Fruit fly (Drosophila melanogaster): Measurements from ENCODE around the gene CG9459.

CG9459 gene

dm6 chr3R:9793018-9793417 lies 25.2 kb downstream of the CG9459 start, which contains the start of gene CG8516 (continued):
- peak; percentile 39 for TF ChIP-seq CG17829 (tag; optimal IDR thresholded peaks at IDR 0.05)
- peak; percentile 36 for TF ChIP-seq nmo (GFP tag; optimal IDR thresholded peaks at IDR 0.05)
- TF ChIP-seq run (tag; optimal IDR thresholded peaks at IDR 0.05) = no peak
- TF ChIP-seq CG4707 (GFP tag; optimal IDR thresholded peaks at IDR 0.05) = no peak
- 0 out of 2 replicates have a peak, but pooled peaks have one; percentile 11 for TF ChIP-seq Drgx (GFP tag; IDR thresholded peaks at IDR 0.05)
- peak; percentile 90 for TF ChIP-seq CG4360 (GFP tag; IDR thresholded peaks at IDR 0.05)
- TF ChIP-seq Rfx (GFP tag; IDR thresholded peaks at IDR 0.05) = peak; percentile 33; the same call in 1 of the 2 replicates
- no peak for TF ChIP-seq crc (GFP tag; optimal IDR thresholded peaks at IDR 0.05)
- no peak for TF ChIP-seq CG33557 (GFP tag; optimal IDR thresholded peaks at IDR 0.05)
- TF ChIP-seq knrl (GFP tag; IDR thresholded peaks at IDR 0.05; ENCODE audit: partially characterized antibody) = no peak
- TF ChIP-seq Dip3 (GFP tag; optimal IDR thresholded peaks at IDR 0.05) = no peak
- TF ChIP-seq pan (optimal IDR thresholded peaks at IDR 0.05) = no peak
- TF ChIP-seq pan (GFP tag; optimal IDR thresholded peaks at IDR 0.05 in 1 of 2, IDR thresholded peaks at IDR 0.05 in 1 of 2) = no peak
- no peak for TF ChIP-seq chif (GFP tag; optimal IDR thresholded peaks at IDR 0.05)
- no peak for TF ChIP-seq zfh1 (GFP tag; IDR thresholded peaks at IDR 0.05)
- TF ChIP-seq CG15479 (GFP tag; optimal IDR thresholded peaks at IDR 0.05) = no peak
- no peak for TF ChIP-seq NK7.1 (GFP tag; optimal IDR thresholded peaks at IDR 0.05)
- TF ChIP-seq CG8944 (GFP tag; optimal IDR thresholded peaks at IDR 0.05) = no peak
- no peak for TF ChIP-seq yki (optimal IDR thresholded peaks at IDR 0.05)
- TF ChIP-seq gsb (GFP tag; IDR thresholded peaks at IDR 0.05) = no peak
- 0 out of 2 replicates have a peak, but pooled peaks have one; percentile 24 for TF ChIP-seq CG32772 (GFP tag; IDR thresholded peaks at IDR 0.05)
- peak; percentile 31 for TF ChIP-seq CG2116 (GFP tag; optimal IDR thresholded peaks at IDR 0.05)
- TF ChIP-seq Ssrp (tag; optimal IDR thresholded peaks at IDR 0.05) = no peak
- TF ChIP-seq CG6854 (GFP tag; optimal IDR thresholded peaks at IDR 0.05) = no peak
- TF ChIP-seq wek (GFP tag; optimal IDR thresholded peaks at IDR 0.05) = no peak
- TF ChIP-seq CG17361 (GFP tag; IDR thresholded peaks at IDR 0.05) = 0 out of 3 replicates have a peak, but pooled peaks have one; percentile 15
- TF ChIP-seq lola (GFP tag; optimal IDR thresholded peaks at IDR 0.05) = no peak
- no peak for TF ChIP-seq mirr (GFP tag; optimal IDR thresholded peaks at IDR 0.05)
- no peak for TF ChIP-seq ems (GFP tag; optimal IDR thresholded peaks at IDR 0.05)
- TF ChIP-seq CG13296 (GFP tag; optimal IDR thresholded peaks at IDR 0.05) = no peak
- peak; percentile 60 for TF ChIP-seq trem (tag; optimal IDR thresholded peaks at IDR 0.05)
- TF ChIP-seq sug (tag; optimal IDR thresholded peaks at IDR 0.05) = peak; percentile 32
- TF ChIP-seq B-H1 (GFP tag; IDR thresholded peaks at IDR 0.05) = no peak
- peak; percentile 20 for TF ChIP-seq CG10147 (GFP tag; optimal IDR thresholded peaks at IDR 0.05)
- no peak for TF ChIP-seq repo (GFP tag; optimal IDR thresholded peaks at IDR 0.05)
- no peak for TF ChIP-seq oc (tag; optimal IDR thresholded peaks at IDR 0.05)
- peak; percentile 77 for TF ChIP-seq YL-1 (GFP tag; optimal IDR thresholded peaks at IDR 0.05)
- TF ChIP-seq tna (GFP tag; IDR thresholded peaks at IDR 0.05; ENCODE audit: partially characterized antibody) = no peak
- no peak for TF ChIP-seq CG7745 (tag; optimal IDR thresholded peaks at IDR 0.05)
- TF ChIP-seq bab2 (GFP tag; optimal IDR thresholded peaks at IDR 0.05) = no peak
- TF ChIP-seq CG5953 (GFP tag; IDR thresholded peaks at IDR 0.05) = no peak
- no peak for TF ChIP-seq ci (GFP tag; IDR thresholded peaks at IDR 0.05)
- TF ChIP-seq Ets97D (GFP tag; optimal IDR thresholded peaks at IDR 0.05) = peak; percentile 43
- no peak for TF ChIP-seq stc (GFP tag; IDR thresholded peaks at IDR 0.05)
- TF ChIP-seq sima (GFP tag; optimal IDR thresholded peaks at IDR 0.05) = no peak
- TF ChIP-seq CG10209 (GFP tag; optimal IDR thresholded peaks at IDR 0.05) = no peak
- no peak for TF ChIP-seq tll (GFP tag; optimal IDR thresholded peaks at IDR 0.05)
- no peak for TF ChIP-seq eyg (GFP tag; optimal IDR thresholded peaks at IDR 0.05)
- no peak for TF ChIP-seq CG14014 (GFP tag; IDR thresholded peaks at IDR 0.05)
- no peak for TF ChIP-seq CG14667 (GFP tag; IDR thresholded peaks at IDR 0.05)
- no peak for TF ChIP-seq trh (GFP tag; optimal IDR thresholded peaks at IDR 0.05)
- TF ChIP-seq CG31365 (tag; optimal IDR thresholded peaks at IDR 0.05) = no peak

Measured in whole organism, embryonic.